Worm (Caenorhabditis elegans) whole organism, L1 larva: ENCODE results near the gene col-41.

Source experiments
- C16A3.4 ChIP-seq: fragments of 150-350 bp; optimal IDR thresholded peaks from 2 replicates; lab custom pipeline; 2014; ENCODE audit warnings: missing biosample characterization, missing genetic modification characterization
- alr-1 ChIP-seq: fragments of 200-800 bp; sonication (Bioruptor generic); optimal IDR thresholded peaks from 2 replicates; lab custom pipeline; 2018; ENCODE audit warnings: borderline replicate concordance, mild to moderate bottlenecking, missing genetic modification characterization, missing compliant biosample characterization
- ama-1 ChIP-seq: fragments of 150-350 bp; optimal IDR thresholded peaks from 2 replicates; lab custom pipeline; 2014
- blmp-1 ChIP-seq: fragments of 150-350 bp; optimal IDR thresholded peaks from 2 replicates; lab custom pipeline; 2014; ENCODE audit warnings: missing biosample characterization, missing genetic modification characterization
- ceh-63 ChIP-seq: fragments of 200-800 bp; sonication (Bioruptor generic); optimal IDR thresholded peaks from 2 replicates; lab custom pipeline; 2018; ENCODE audit warnings: mild to moderate bottlenecking, missing genetic modification characterization, missing compliant biosample characterization
- ceh-8 ChIP-seq: fragments of 200-800 bp; sonication (Bioruptor generic); optimal IDR thresholded peaks from 2 replicates; lab custom pipeline; 2018; ENCODE audit warnings: mild to moderate bottlenecking, missing genetic modification characterization, moderate library complexity, missing compliant biosample characterization
- ceh-90 ChIP-seq: sonication (generic microtip); optimal IDR thresholded peaks from 2 replicates; lab custom pipeline; 2016; ENCODE audit warnings: missing genetic modification characterization, missing compliant biosample characterization
- dsc-1 ChIP-seq: sonication (generic microtip); optimal IDR thresholded peaks from 2 replicates; lab custom pipeline; 2016; ENCODE audit warnings: mild to moderate bottlenecking, missing genetic modification characterization, missing compliant biosample characterization
- efl-1 ChIP-seq, 4 experiments: fragments of 150-350 bp; optimal IDR thresholded peaks in 3 of 4; peaks in 1 of 4; 1 replicate in 1 of 4; 2 replicates in 3 of 4; lab custom pipeline; 2014; ENCODE audit warnings: missing biosample characterization in 2 of 4, missing genetic modification characterization in 2 of 4, missing genetic modification reagents in 2 of 4
- efl-3 ChIP-seq: fragments of 200-800 bp; sonication (Bioruptor generic); optimal IDR thresholded peaks from 2 replicates; lab custom pipeline; 2018; ENCODE audit warnings: mild to moderate bottlenecking, missing genetic modification characterization, missing compliant biosample characterization
- egl-27 ChIP-seq, 2 experiments: fragments of 150-350 bp in 1 of 2; sonication (generic microtip); optimal IDR thresholded peaks; 3 replicates each; lab custom pipeline; 2017 to 2018; ENCODE audit warnings: missing biosample characterization in 2 of 2, missing genetic modification characterization in 2 of 2, missing genetic modification reagents in 2 of 2
- elt-2 ChIP-seq: sonication (generic microtip); optimal IDR thresholded peaks from 2 replicates; lab custom pipeline; 2016; ENCODE audit warnings: missing genetic modification characterization, mild to moderate bottlenecking, inconsistent platforms, missing compliant biosample characterization, missing genetic modification reagents
- elt-3 ChIP-seq, 6 experiments: fragments of 150-350 bp in 1 of 6; sonication (generic microtip); optimal IDR thresholded peaks; 2 replicates each; lab custom pipeline; 2017 to 2018; ENCODE audit warnings: missing biosample characterization in 6 of 6, missing genetic modification characterization in 6 of 6, inconsistent platforms in 1 of 6
- ets-5 ChIP-seq: fragments of 200-800 bp; sonication (Bioruptor generic); IDR thresholded peaks from 2 replicates; pipeline ENCODE4 v1.3.6; 2022; ENCODE audit warnings: missing genetic modification characterization, missing compliant biosample characterization
- fkh-10 ChIP-seq: sonication (generic microtip); optimal IDR thresholded peaks from 2 replicates; lab custom pipeline; 2017; ENCODE audit warnings: missing biosample characterization, missing genetic modification reagents, missing genetic modification characterization
- fkh-4 ChIP-seq: sonication (generic microtip); optimal IDR thresholded peaks from 2 replicates; lab custom pipeline; 2016; ENCODE audit warnings: missing compliant biosample characterization, missing genetic modification characterization, borderline replicate concordance
- fos-1 ChIP-seq: fragments of 150-350 bp; optimal IDR thresholded peaks from 2 replicates; lab custom pipeline; 2014; ENCODE audit warnings: missing biosample characterization, missing genetic modification characterization
- grh-1 ChIP-seq: fragments of 200-800 bp; sonication (Bioruptor generic); IDR thresholded peaks from 2 replicates; pipeline ENCODE4 v1.3.6; 2022; ENCODE audit warnings: missing genetic modification reagents, missing genetic modification characterization, missing compliant biosample characterization
- jun-1 ChIP-seq: fragments of 150-350 bp; optimal IDR thresholded peaks from 2 replicates; lab custom pipeline; 2014; ENCODE audit warnings: missing biosample characterization, missing genetic modification reagents, missing genetic modification characterization
- lin-13 ChIP-seq: fragments of 150-350 bp; optimal IDR thresholded peaks from 2 replicates; lab custom pipeline; 2014; ENCODE audit warnings: missing biosample characterization, missing genetic modification reagents, missing genetic modification characterization
- lin-14 ChIP-seq: fragments of 200-800 bp; sonication (Bioruptor generic); optimal IDR thresholded peaks from 2 replicates; lab custom pipeline; 2018; ENCODE audit warnings: mild to moderate bottlenecking, missing genetic modification characterization, moderate library complexity, missing compliant biosample characterization
- lin-39 ChIP-seq: fragments of 150-350 bp; optimal IDR thresholded peaks from 2 replicates; lab custom pipeline; 2014; ENCODE audit warnings: missing biosample characterization, missing genetic modification reagents, missing genetic modification characterization
- lir-3 ChIP-seq: sonication (generic microtip); optimal IDR thresholded peaks from 2 replicates; lab custom pipeline; 2016; ENCODE audit warnings: mild to moderate bottlenecking, missing genetic modification characterization, moderate library complexity, missing compliant biosample characterization; ENCODE audit not compliant: poor library complexity
- lsy-2 ChIP-seq, 2 experiments: fragments of 150-350 bp; optimal IDR thresholded peaks; 2 replicates each; lab custom pipeline; 2014; ENCODE audit warnings: missing biosample characterization in 2 of 2, missing genetic modification characterization in 2 of 2
- mdl-1 ChIP-seq, 2 experiments: fragments of 150-350 bp; optimal IDR thresholded peaks; 2 replicates each; lab custom pipeline; 2014 to 2017; ENCODE audit warnings: missing biosample characterization in 2 of 2, missing genetic modification characterization in 2 of 2, inconsistent platforms in 1 of 2
- mef-2 ChIP-seq: fragments of 150-350 bp; optimal IDR thresholded peaks from 2 replicates; lab custom pipeline; 2014; ENCODE audit warnings: missing biosample characterization, missing genetic modification characterization
- mep-1 ChIP-seq: fragments of 150-350 bp; optimal IDR thresholded peaks from 2 replicates; lab custom pipeline; 2014; ENCODE audit warnings: missing biosample characterization, missing genetic modification characterization
- nhr-20 ChIP-seq: sonication (generic microtip); optimal IDR thresholded peaks from 2 replicates; lab custom pipeline; 2016; ENCODE audit warnings: mild to moderate bottlenecking, missing genetic modification characterization, missing compliant biosample characterization
- nhr-28 ChIP-seq: fragments of 150-350 bp; optimal IDR thresholded peaks from 2 replicates; lab custom pipeline; 2014; ENCODE audit warnings: missing biosample characterization, missing genetic modification characterization
- nhr-71 ChIP-seq: sonication (generic microtip); optimal IDR thresholded peaks from 2 replicates; lab custom pipeline; 2016; ENCODE audit warnings: mild to moderate bottlenecking, missing genetic modification characterization, moderate library complexity, missing compliant biosample characterization
- nhr-76 ChIP-seq: sonication (generic microtip); optimal IDR thresholded peaks from 2 replicates; lab custom pipeline; 2017; ENCODE audit warnings: missing biosample characterization, missing genetic modification characterization
- nhr-77 ChIP-seq: fragments of 150-350 bp; optimal IDR thresholded peaks from 2 replicates; lab custom pipeline; 2014; ENCODE audit warnings: missing biosample characterization, missing genetic modification characterization
- nhr-85 ChIP-seq: sonication (generic microtip); peaks from one replicate; lab custom pipeline; 2016; ENCODE audit warnings: missing genetic modification characterization, inconsistent platforms, missing compliant biosample characterization
- pax-3 ChIP-seq: fragments of 200-800 bp; sonication (Bioruptor generic); optimal IDR thresholded peaks from 2 replicates; lab custom pipeline; 2018; ENCODE audit warnings: mild to moderate bottlenecking, missing genetic modification characterization, moderate library complexity, missing compliant biosample characterization
- snpc-4 ChIP-seq: fragments of 150-350 bp; optimal IDR thresholded peaks from 2 replicates; lab custom pipeline; 2014; ENCODE audit warnings: missing biosample characterization, missing genetic modification characterization
- snu-23 ChIP-seq: sonication (generic microtip); optimal IDR thresholded peaks from 2 replicates; lab custom pipeline; 2016; ENCODE audit warnings: missing genetic modification characterization, missing compliant biosample characterization
- sox-4 ChIP-seq: sonication (generic microtip); optimal IDR thresholded peaks from 2 replicates; lab custom pipeline; 2016; ENCODE audit warnings: missing genetic modification characterization, missing compliant biosample characterization
- unc-30 ChIP-seq: sonication (generic microtip); optimal IDR thresholded peaks from 2 replicates; lab custom pipeline; 2017; ENCODE audit warnings: missing biosample characterization, missing genetic modification characterization
- unc-62 ChIP-seq: fragments of 150-350 bp; optimal IDR thresholded peaks from 2 replicates; lab custom pipeline; 2014; ENCODE audit warnings: missing biosample characterization, missing genetic modification reagents, missing genetic modification characterization
- zag-1 ChIP-seq: fragments of 150-350 bp; optimal IDR thresholded peaks from 2 replicates; lab custom pipeline; 2014; ENCODE audit warnings: missing biosample characterization, missing genetic modification characterization
- zip-4 ChIP-seq: fragments of 200-800 bp; sonication (Bioruptor generic); optimal IDR thresholded peaks from 2 replicates; lab custom pipeline; 2018; ENCODE audit warnings: mild to moderate bottlenecking, missing genetic modification characterization, moderate library complexity, missing compliant biosample characterization
- ztf-4 ChIP-seq: fragments of 150-350 bp; optimal IDR thresholded peaks from 2 replicates; lab custom pipeline; 2014; ENCODE audit warnings: missing biosample characterization, missing genetic modification characterization

The col-41 gene

DNA sequence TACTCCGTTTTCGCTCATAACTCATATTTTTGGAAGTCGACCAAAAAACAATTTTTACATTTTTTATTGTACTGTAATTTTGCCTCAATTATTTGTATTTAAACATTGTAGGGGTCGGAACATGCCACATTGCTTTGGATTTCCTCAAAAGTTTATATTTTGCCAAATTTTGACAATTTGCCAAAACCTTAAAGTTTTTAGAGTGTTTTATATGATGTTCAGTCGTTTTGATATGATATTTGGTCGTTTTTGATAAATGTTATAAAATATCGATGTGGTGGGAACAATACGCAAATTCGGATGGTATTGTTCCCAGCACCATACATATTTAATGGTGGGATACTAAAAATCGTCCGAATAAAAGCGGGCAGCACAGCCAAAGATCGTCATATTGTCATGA, 12.2 kb downstream of the col-41 start, which contains the start of gene T10B10.9:
Gene T10B10.9 (plus strand): TSS at position 301 of the 400 bp plus-strand sequence.
- TF ChIP-seq lin-13 (GFP tag; lab: Kevin White, UChicago): no peak
- TF ChIP-seq ceh-63 (GFP tag; lab: Kevin White, UChicago): no peak
- no peak for TF ChIP-seq nhr-76 (tag; lab: Kevin White, UChicago)
- TF ChIP-seq lin-39 (tag; lab: Kevin White, UChicago): no peak
- no peak for TF ChIP-seq sox-4 (tag; lab: Kevin White, UChicago)
- no peak for TF ChIP-seq blmp-1 (tag; lab: Kevin White, UChicago)
- no peak for TF ChIP-seq fkh-10 (GFP tag; lab: Kevin White, UChicago)
- no peak for TF ChIP-seq ceh-90 (tag; lab: Kevin White, UChicago)
- TF ChIP-seq alr-1 (tag; lab: Kevin White, UChicago): no peak
- TF ChIP-seq ets-5 (GFP tag; lab: Robert Waterston, UW): no peak
- no peak for TF ChIP-seq dsc-1 (tag; lab: Kevin White, UChicago)
- no peak for TF ChIP-seq unc-62 (GFP tag; lab: Kevin White, UChicago)
- no peak for TF ChIP-seq unc-30 (tag; lab: Kevin White, UChicago)
- TF ChIP-seq zag-1 (tag; lab: Kevin White, UChicago): no peak
- no peak for TF ChIP-seq jun-1
- TF ChIP-seq ztf-4 (tag; lab: Kevin White, UChicago): no peak

- TF ChIP-seq zag-1 (tag; lab: Kevin White, UChicago) (no peak), ceh-90 (tag; lab: Kevin White, UChicago) (no peak), ceh-8 (no peak), efl-1 (optimal IDR thresholded peaks at IDR 0.05; lab: Kevin White, UChicago) (no peak), efl-1 (GFP tag; optimal IDR thresholded peaks at IDR 0.05 in 1 of 2; lab: Kevin White, UChicago) (peak in 1 of 2 experiments; percentile 9)
Observed at ce11 chrX:15163118-15163517, 13.2 kb downstream of the col-41 start.

DNA sequence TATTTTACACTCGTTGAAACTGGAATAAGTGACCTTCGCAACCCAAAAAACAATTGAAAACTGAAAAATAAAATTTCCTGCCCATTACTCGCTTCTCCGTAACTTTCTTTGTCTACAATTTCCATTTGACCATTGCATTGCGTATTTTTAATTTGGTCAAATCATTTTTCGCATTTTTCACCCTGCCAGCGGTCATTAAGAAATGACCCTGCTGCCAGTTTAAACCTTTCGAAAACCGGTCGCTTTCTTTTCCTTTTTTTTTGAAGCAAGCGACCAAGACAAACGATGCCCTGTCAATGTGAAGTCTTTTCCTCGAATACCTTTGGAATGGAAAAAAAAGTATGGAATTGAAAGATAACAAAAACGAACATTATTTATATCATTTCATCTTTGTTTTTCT, 15.4 kb downstream of the col-41 start:
- peak; percentile 31 for TF ChIP-seq lin-14 (GFP tag; lab: Kevin White, UChicago)
- peak; percentile 68 for TF ChIP-seq blmp-1 (tag; lab: Kevin White, UChicago)
- TF ChIP-seq fkh-4 (tag; lab: Kevin White, UChicago): no peak
- no peak for TF ChIP-seq ceh-8
- no peak for TF ChIP-seq nhr-28 (tag; lab: Kevin White, UChicago)
- no peak for TF ChIP-seq zag-1 (tag; lab: Kevin White, UChicago)
- TF ChIP-seq lsy-2 (tag; optimal IDR thresholded peaks at IDR 0.05; lab: Kevin White, UChicago): peak in 1 of 2 experiments; percentile 13
- 0 out of 2 replicates have a peak, but pooled peaks have one; percentile 14 for TF ChIP-seq grh-1 (GFP tag; lab: Robert Waterston, UW)

DNA sequence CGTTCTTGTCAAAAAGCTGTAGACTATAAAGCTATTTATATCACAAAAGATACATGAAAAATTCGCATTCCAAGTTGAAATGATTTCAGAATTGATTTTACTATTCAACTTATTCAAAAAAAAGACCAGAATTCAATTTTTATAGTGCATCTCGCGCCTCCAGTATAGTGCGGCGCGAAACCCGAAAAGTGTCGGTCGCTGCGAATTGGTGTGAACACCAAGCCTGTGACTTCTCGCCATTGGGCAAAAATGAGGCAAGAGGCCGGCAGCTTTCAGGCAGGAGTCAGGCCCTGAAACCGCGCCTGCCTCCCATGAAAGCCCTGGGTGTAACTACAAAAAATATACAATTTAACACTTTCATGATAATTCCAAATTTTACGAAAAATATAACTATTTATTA, 16.9 kb downstream of the col-41 start:
- TF ChIP-seq snpc-4 (peak; percentile 88), mep-1 (tag; lab: Kevin White, UChicago) (no peak), lin-39 (tag; lab: Kevin White, UChicago) (no peak)

DNA sequence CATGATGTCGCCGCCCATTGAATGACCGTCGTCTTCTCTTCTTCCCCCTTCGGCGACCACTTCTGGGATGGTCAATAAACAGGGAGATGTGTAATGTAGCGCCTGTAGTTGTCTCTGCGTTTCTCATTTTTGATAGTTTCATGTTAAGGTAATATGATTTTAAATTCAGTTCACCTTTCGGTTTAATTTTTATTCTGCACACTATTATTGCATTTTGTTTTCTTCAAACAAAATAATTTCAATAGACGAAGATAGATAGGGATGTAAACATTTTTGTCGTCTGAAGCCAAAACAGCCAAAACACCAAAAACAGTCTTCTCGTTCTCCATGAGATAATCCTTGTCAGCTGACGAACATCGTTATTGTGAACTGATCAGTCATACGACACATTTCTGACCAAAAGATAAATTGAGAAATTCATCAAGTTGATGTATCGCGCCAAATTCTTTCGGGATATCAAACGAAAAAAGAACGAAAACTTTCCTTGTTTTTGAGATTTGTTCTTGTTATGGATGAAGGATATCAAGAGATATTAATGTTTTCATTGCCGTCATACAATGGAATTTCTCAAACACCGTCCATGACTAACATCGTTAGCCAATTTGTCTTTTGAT, 17.5 kb downstream of the col-41 start, which contains the start of gene C11G10.1:
Gene C11G10.1 (minus strand): TSS at position 51 of the 614 bp plus-strand sequence.
- TF ChIP-seq C16A3.4 (tag; lab: Kevin White, UChicago): no peak
- no peak for TF ChIP-seq lir-3 (tag; lab: Kevin White, UChicago)
- no peak for TF ChIP-seq fos-1 (tag; lab: Kevin White, UChicago)
- TF ChIP-seq egl-27 (tag; optimal IDR thresholded peaks at IDR 0.05; lab: Kevin White, UChicago): no peak
- no peak for TF ChIP-seq nhr-77 (tag; lab: Kevin White, UChicago)
- TF ChIP-seq lin-13 (GFP tag; lab: Kevin White, UChicago): no peak
- TF ChIP-seq ama-1: no peak
- no peak for TF ChIP-seq jun-1
- TF ChIP-seq mep-1 (tag; lab: Kevin White, UChicago): no peak
- no peak for TF ChIP-seq ceh-63 (GFP tag; lab: Kevin White, UChicago)
- peak in 2 of 6 experiments; percentile 38 to 78 for TF ChIP-seq elt-3 (tag; optimal IDR thresholded peaks at IDR 0.05; lab: Kevin White, UChicago)
- peak; percentile 74 for TF ChIP-seq nhr-85 (tag; lab: Kevin White, UChicago)
- peak; percentile 26 for TF ChIP-seq nhr-71 (tag; lab: Kevin White, UChicago)
- TF ChIP-seq elt-2: no peak
- no peak for TF ChIP-seq efl-3 (GFP tag; lab: Kevin White, UChicago)
- no peak for TF ChIP-seq pax-3
- TF ChIP-seq unc-62 (GFP tag; lab: Kevin White, UChicago): no peak
- no peak for TF ChIP-seq sox-4 (tag; lab: Kevin White, UChicago)
- TF ChIP-seq snu-23 (GFP tag; lab: Kevin White, UChicago): peak; percentile 6
- peak; percentile 41 for TF ChIP-seq nhr-20
- TF ChIP-seq mdl-1 (tag; optimal IDR thresholded peaks at IDR 0.05; lab: Kevin White, UChicago): no peak
- no peak for TF ChIP-seq zip-4 (GFP tag; lab: Kevin White, UChicago)
- peak in 1 of 2 experiments; percentile 31 for TF ChIP-seq lsy-2 (tag; optimal IDR thresholded peaks at IDR 0.05; lab: Kevin White, UChicago)
- TF ChIP-seq mef-2 (tag; lab: Kevin White, UChicago): no peak
- TF ChIP-seq blmp-1 (tag; lab: Kevin White, UChicago): peak; percentile 92
